Fruit fly (Drosophila melanogaster): ENCODE measurements around the gene Scsalpha1.

Scsalpha1 gene

DNA sequence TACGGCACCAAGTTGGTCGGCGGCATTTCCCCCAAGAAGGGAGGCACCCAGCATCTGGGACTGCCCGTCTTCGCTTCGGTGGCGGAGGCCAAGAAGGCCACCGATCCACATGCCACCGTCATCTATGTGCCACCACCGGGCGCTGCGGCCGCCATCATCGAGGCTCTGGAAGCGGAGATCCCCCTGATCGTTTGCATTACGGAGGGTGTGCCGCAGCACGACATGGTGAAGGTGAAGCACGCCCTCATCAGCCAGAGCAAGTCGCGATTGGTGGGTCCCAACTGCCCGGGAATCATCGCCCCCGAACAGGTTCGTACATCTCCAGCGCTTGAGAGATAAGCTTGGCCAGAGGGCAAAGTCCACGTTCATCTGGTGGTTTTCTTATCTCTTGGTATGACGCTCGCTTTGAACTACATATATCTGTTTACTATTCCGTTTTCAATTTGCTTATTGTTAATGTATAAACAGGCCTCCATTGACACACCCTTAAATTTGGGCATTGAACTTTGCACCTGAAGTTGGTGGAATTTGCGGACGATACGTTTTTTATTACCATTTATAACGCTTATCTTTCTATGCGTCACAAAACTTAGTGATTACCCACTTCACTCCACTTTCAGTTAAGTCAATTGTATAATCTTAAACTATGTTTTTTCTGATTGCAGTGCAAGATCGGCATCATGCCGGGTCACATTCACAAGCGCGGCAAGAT lies 2.9 kb downstream of the Scsalpha1 start (continued):
- no peak for TF ChIP-seq Gug (GFP tag; IDR thresholded peaks at IDR 0.05)
- TF ChIP-seq CG6792 (GFP tag; optimal IDR thresholded peaks at IDR 0.05), result no peak
- TF ChIP-seq net (GFP tag; optimal IDR thresholded peaks at IDR 0.05), result peak; percentile 52
- TF ChIP-seq Eip78C (GFP tag), result peak; percentile 82
- no peak for TF ChIP-seq CG10631 (GFP tag; optimal IDR thresholded peaks at IDR 0.05)
- TF ChIP-seq Lpt (GFP tag; optimal IDR thresholded peaks at IDR 0.05), result no peak
- TF ChIP-seq fd59A (GFP tag; optimal IDR thresholded peaks at IDR 0.05), result no peak
- TF ChIP-seq fkh (GFP tag; optimal IDR thresholded peaks at IDR 0.05), result peak; percentile 59
- TF ChIP-seq Hr39 (GFP tag; optimal IDR thresholded peaks at IDR 0.05), result no peak
- TF ChIP-seq CG4318 (GFP tag; optimal IDR thresholded peaks at IDR 0.05), result no peak
- no peak for TF ChIP-seq cyc (GFP tag; optimal IDR thresholded peaks at IDR 0.05)
- no peak for TF ChIP-seq lz (GFP tag; optimal IDR thresholded peaks at IDR 0.05)
- no peak for TF ChIP-seq eg (GFP tag; IDR thresholded peaks at IDR 0.05)
- TF ChIP-seq dac (GFP tag; optimal IDR thresholded peaks at IDR 0.05), result no peak
- TF ChIP-seq esn (GFP tag; optimal IDR thresholded peaks at IDR 0.05), result peak; percentile 14
- TF ChIP-seq ss (GFP tag; optimal IDR thresholded peaks at IDR 0.05), result peak; percentile 89
- TF ChIP-seq Sox14 (GFP tag; optimal IDR thresholded peaks at IDR 0.05), result peak; percentile 13
- no peak for TF ChIP-seq pdm3 (GFP tag; optimal IDR thresholded peaks at IDR 0.05)
- no peak for TF ChIP-seq acj6 (GFP tag; optimal IDR thresholded peaks at IDR 0.05)
- no peak for TF ChIP-seq Met (GFP tag; optimal IDR thresholded peaks at IDR 0.05)
- no peak for TF ChIP-seq CG7368 (GFP tag; optimal IDR thresholded peaks at IDR 0.05)
- peak; percentile 85 for TF ChIP-seq CG9139 (GFP tag; optimal IDR thresholded peaks at IDR 0.05)
- peak; percentile 55 for TF ChIP-seq vri (GFP tag; optimal IDR thresholded peaks at IDR 0.05)
- TF ChIP-seq OdsH (GFP tag; optimal IDR thresholded peaks at IDR 0.05), result no peak
- TF ChIP-seq CG11762 (GFP tag; optimal IDR thresholded peaks at IDR 0.05; ENCODE audit: insufficient read depth), result peak; percentile 43
- no peak for TF ChIP-seq Hr38 (GFP tag; optimal IDR thresholded peaks at IDR 0.05)
- peak; percentile 41 for TF ChIP-seq Ets96B (tag; optimal IDR thresholded peaks at IDR 0.05)
- peak; percentile 22 for TF ChIP-seq topi (GFP tag; optimal IDR thresholded peaks at IDR 0.05)
- peak; percentile 38 for TF ChIP-seq CG1621 (tag; optimal IDR thresholded peaks at IDR 0.05)
- TF ChIP-seq CG8632 (GFP tag; optimal IDR thresholded peaks at IDR 0.05), result no peak
- TF ChIP-seq Blimp-1 (GFP tag; optimal IDR thresholded peaks at IDR 0.05), result peak; percentile 16
- no peak for TF ChIP-seq CG11902 (GFP tag; optimal IDR thresholded peaks at IDR 0.05)
- TF ChIP-seq CG32006 (GFP tag; optimal IDR thresholded peaks at IDR 0.05), result no peak
- no peak for TF ChIP-seq achi (GFP tag; optimal IDR thresholded peaks at IDR 0.05)
- no peak for TF ChIP-seq Smox (GFP tag; optimal IDR thresholded peaks at IDR 0.05)
- TF ChIP-seq CG31627 (GFP tag; optimal IDR thresholded peaks at IDR 0.05), result no peak

DNA sequence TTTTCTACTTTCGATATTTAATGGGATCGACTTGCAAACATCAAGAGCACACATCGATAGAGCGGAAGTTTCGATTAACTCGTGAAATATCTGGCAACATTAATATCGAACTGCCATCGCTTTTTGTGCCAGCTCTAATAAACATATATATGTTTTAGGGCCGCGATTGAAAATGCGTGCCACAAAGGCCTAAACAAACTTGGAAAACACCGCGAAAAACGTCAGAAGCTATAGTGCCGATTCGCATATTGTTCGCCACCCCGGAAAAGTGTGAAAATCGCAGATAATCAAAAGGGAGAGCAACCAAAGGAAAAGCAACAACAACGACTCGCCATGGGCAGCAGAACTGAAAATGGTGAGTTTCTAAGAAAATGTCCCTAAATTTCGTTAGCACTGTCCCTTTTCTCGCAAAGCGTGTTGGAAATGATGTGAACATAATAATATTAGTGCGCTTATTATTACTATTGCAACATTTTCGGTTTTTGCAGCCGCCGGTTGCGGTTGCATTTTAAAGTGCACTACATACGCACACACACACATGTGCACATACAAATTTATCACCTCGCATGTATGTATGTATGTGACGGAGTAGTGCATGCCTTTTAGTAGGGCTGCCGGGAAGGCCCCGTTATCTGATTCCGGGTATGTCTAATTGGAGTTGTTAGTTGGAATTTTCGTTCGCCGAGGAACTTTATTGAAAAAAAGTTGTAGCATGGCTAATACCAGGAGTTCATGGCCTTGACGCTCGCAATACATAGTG lies 4.7 kb downstream of the Scsalpha1 start, which contains the start of gene enc:
Gene enc, plus strand, starts transcription at position 114 of the 760 bp plus-strand sequence.
- TF ChIP-seq esn (GFP tag; optimal IDR thresholded peaks at IDR 0.05) (peak; percentile 14), CG3032 (tag; optimal IDR thresholded peaks at IDR 0.05) (peak; percentile 3), Eip78C (GFP tag) (peak; percentile 75), Sox14 (GFP tag; optimal IDR thresholded peaks at IDR 0.05) (peak; percentile 48), topi (GFP tag; optimal IDR thresholded peaks at IDR 0.05) (peak; percentile 5), fkh (GFP tag; optimal IDR thresholded peaks at IDR 0.05) (peak; percentile 71), OdsH (GFP tag; optimal IDR thresholded peaks at IDR 0.05) (no peak), CG11902 (GFP tag; optimal IDR thresholded peaks at IDR 0.05) (no peak), svp (GFP tag) (peak; percentile 60), net (GFP tag; optimal IDR thresholded peaks at IDR 0.05) (no peak), CG1621 (tag; optimal IDR thresholded peaks at IDR 0.05) (no peak)
